Worm (Caenorhabditis elegans): Measurements from ENCODE around the gene T25F10.3.
A peak's percentile ranks its signal among the peaks of the same experiment; 100 is the strongest.

T25F10.3 gene

DNA sequence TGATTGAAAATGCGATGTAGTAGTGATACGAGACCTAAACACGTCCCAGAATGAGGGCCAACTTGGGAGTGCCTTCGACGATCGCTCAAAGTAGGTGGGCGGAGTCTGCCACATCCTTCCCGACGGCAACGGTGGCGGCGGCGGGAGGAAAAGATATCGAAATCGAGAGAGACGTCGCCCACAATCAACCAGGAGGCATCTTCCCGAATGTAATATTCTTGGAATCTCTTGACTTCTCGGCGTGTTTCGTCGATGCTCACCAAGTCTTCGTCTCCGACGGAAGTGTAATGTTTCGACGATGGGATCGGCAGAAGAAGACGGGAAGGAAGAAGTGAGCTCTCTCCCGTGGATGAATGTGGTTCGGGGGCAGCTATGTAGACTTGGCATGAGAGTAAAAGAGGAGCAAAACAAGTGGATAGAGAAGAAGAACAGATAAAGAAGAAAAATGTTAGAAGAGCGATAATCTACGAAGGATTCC lies 23.6 kb downstream of the T25F10.3 start, which contains the start of the genes T25F10.1 and clik-1:
T25F10.1 (plus strand) TSS at position 51 of the 478 bp plus-strand sequence.
clik-1 (minus strand) TSS at position 281 of the 478 bp plus-strand sequence.
- TF ChIP-seq T07F8.4 (tag; optimal IDR thresholded peaks at IDR 0.05) (no peak), unc-62 (GFP tag; optimal IDR thresholded peaks at IDR 0.05) (no peak), F55B11.4 (tag; optimal IDR thresholded peaks at IDR 0.05; ENCODE audit: borderline replicate concordance, insufficient read depth) (no peak), ccch-3 (GFP tag; optimal IDR thresholded peaks at IDR 0.05) (no peak)

ce11 chrV:6769440-6769839 lies 24.6 kb downstream of the T25F10.3 start:
- TF ChIP-seq dpff-1 (tag; optimal IDR thresholded peaks at IDR 0.05) (no peak), nhr-80 (tag; optimal IDR thresholded peaks at IDR 0.05) (no peak), aptf-3 (GFP tag; IDR thresholded peaks at IDR 0.05) (no peak), tlf-1 (GFP tag; optimal IDR thresholded peaks at IDR 0.05) (no peak), nhr-120 (GFP tag; IDR thresholded peaks at IDR 0.05) (no peak), mcd-1 (GFP tag; IDR thresholded peaks at IDR 0.05) (no peak), madf-3 (GFP tag; IDR thresholded peaks at IDR 0.05) (no peak), tbp1 (GFP tag; optimal IDR thresholded peaks at IDR 0.05) (no peak), ceh-79 (tag; optimal IDR thresholded peaks at IDR 0.05) (no peak), fkh-3 (tag; optimal IDR thresholded peaks at IDR 0.05) (no peak), madf-10 (tag; optimal IDR thresholded peaks at IDR 0.05) (no peak), nfya-2 (GFP tag; IDR thresholded peaks at IDR 0.05) (no peak), B0261.1 (tag; optimal IDR thresholded peaks at IDR 0.05) (no peak), ceh-58 (GFP tag; IDR thresholded peaks at IDR 0.05) (no peak), mxl-1 (tag; optimal IDR thresholded peaks at IDR 0.05) (no peak), ceh-91 (GFP tag; IDR thresholded peaks at IDR 0.05) (no peak), somi-1 (GFP tag; optimal IDR thresholded peaks at IDR 0.05) (no peak), F33H1.4 (GFP tag; IDR thresholded peaks at IDR 0.05) (no peak)

DNA sequence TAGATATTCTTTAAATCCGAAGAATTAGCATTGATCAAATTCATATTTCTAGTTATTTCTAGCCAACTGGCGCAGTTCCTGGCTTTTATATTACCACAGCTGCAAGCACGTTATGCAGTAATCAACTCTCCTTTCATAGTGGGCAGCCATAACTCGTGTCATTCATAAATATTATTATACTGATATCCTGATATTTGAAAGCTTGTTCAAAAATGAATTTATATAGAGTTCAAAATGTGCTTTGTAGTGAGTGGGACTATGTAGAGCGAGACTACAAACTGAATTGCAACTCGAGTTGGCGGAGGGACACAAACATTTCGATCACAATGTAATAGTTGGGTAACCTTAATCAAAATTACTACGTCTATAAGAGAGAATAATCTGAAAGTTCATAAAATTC lies 26.8 kb downstream of the T25F10.3 start, which contains the start of gene srh-30:
srh-30 (minus strand) TSS at position 101 of the 400 bp plus-strand sequence.
- TF ChIP-seq Y53F4B.3 (GFP tag; IDR thresholded peaks at IDR 0.05) (no peak), dpl-1 (GFP tag; optimal IDR thresholded peaks at IDR 0.05) (no peak), Y56A3A.18 (GFP tag; IDR thresholded peaks at IDR 0.05) (no peak), rec-8 (tag; optimal IDR thresholded peaks at IDR 0.05) (no peak), madf-8 (GFP tag; conservative IDR thresholded peaks at IDR 0.05) (no peak), lir-1 (GFP tag; conservative IDR thresholded peaks at IDR 0.05) (no peak), hmg-20 (GFP tag; IDR thresholded peaks at IDR 0.05) (no peak)

DNA sequence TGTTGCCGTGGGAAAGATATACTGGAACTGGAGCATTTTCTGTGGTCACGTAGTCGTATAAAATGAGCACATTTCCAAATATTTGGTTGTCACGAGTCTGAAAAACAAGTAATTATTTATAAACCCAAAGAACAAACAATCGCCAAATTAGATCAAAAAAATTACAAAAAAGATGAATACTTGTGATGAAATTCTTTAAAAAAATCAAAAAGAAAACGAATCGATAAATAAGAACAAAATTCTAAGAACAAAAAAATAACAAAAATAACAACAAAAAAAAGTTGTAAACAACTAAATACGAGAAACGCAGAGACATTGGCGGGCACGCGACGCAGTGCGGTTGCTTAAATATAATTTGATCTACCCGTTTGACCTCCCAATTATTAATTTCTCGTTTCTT lies 28.9 kb downstream of the T25F10.3 start, which contains the start of gene ZC404.16:
ZC404.16 (minus strand) TSS at position 101 of the 400 bp plus-strand sequence.
- TF ChIP-seq efl-1 (GFP tag; optimal IDR thresholded peaks at IDR 0.05) = peak; percentile 39
- no peak for TF ChIP-seq ztf-18 (tag; optimal IDR thresholded peaks at IDR 0.05)
- peak; percentile 64 for TF ChIP-seq madf-6 (GFP tag; IDR thresholded peaks at IDR 0.05)

ce11 chrV:6775708-6776107 lies 30.8 kb downstream of the T25F10.3 start, which contains the start of gene srh-28:
srh-28 (minus strand) TSS chrV:6775808.
- TF ChIP-seq snpc-4 (GFP tag; optimal IDR thresholded peaks at IDR 0.05) (no peak), snpc-4 (tag; optimal IDR thresholded peaks at IDR 0.05) (no peak), B0261.1 (tag; optimal IDR thresholded peaks at IDR 0.05) (no peak), ZK185.1 (tag; optimal IDR thresholded peaks at IDR 0.05; ENCODE audit: poor library complexity, severe bottlenecking) (no peak), T07F8.4 (tag; optimal IDR thresholded peaks at IDR 0.05) (no peak), snpc-1.3 (tag; optimal IDR thresholded peaks at IDR 0.05; ENCODE audit: insufficient read depth) (no peak), dpff-1 (tag; optimal IDR thresholded peaks at IDR 0.05) (no peak), ztf-18 (tag; optimal IDR thresholded peaks at IDR 0.05) (no peak), K11D2.4 (GFP tag; IDR thresholded peaks at IDR 0.05) (no peak), hlh-26 (GFP tag; conservative IDR thresholded peaks at IDR 0.05) (no peak), unc-130 (GFP tag; optimal IDR thresholded peaks at IDR 0.05) (no peak), let-526 (GFP tag; IDR thresholded peaks at IDR 0.05) (no peak), chd-7 (tag; optimal IDR thresholded peaks at IDR 0.05) (no peak), lsl-1 (GFP tag; optimal IDR thresholded peaks at IDR 0.05) (no peak), nhr-90 (tag; optimal IDR thresholded peaks at IDR 0.05) (no peak), dox-1 (GFP tag; IDR thresholded peaks at IDR 0.05) (no peak)

All from whole organism, young adult.